Fruit fly (Drosophila melanogaster): ENCODE results near the gene CG12689.

- TF ChIP-seq row (GFP tag; IDR thresholded peaks at IDR 0.05) (no peak), CG7271 (tag; optimal IDR thresholded peaks at IDR 0.05) (no peak), insv (GFP tag; optimal IDR thresholded peaks at IDR 0.05) (no peak), CG5245 (GFP tag; optimal IDR thresholded peaks at IDR 0.05) (no peak), CG30020 (tag; optimal IDR thresholded peaks at IDR 0.05) (no peak), D19A (tag; optimal IDR thresholded peaks at IDR 0.05) (no peak), Kr (GFP tag; optimal IDR thresholded peaks at IDR 0.05) (no peak), CG14667 (GFP tag; IDR thresholded peaks at IDR 0.05) (no peak), CG12769 (tag; optimal IDR thresholded peaks at IDR 0.05) (no peak), CG11456 (GFP tag; IDR thresholded peaks at IDR 0.05) (no peak), bsh (GFP tag; optimal IDR thresholded peaks at IDR 0.05) (no peak)
These were observed 27.3 kb downstream of the CG12689 start for dm6 chrX:7558646-7559045.
